Fruit fly (Drosophila melanogaster) whole organism, embryonic: ENCODE measurements around the gene Jarid2.

Source experiments
- ATbp ChIP-seq: fragments of 200-800 bp; sonication (Bioruptor generic); optimal IDR thresholded peaks from 2 replicates; lab custom pipeline; 2017; ENCODE audit warnings: missing biosample characterization, mild to moderate bottlenecking, missing genetic modification characterization, missing genetic modification reagents
- Atf3 ChIP-seq: fragments of 200-800 bp; sonication (Bioruptor generic); optimal IDR thresholded peaks from 3 replicates; lab custom pipeline; 2016; ENCODE audit warnings: missing biosample characterization, missing genetic modification characterization
- B-H2 ChIP-seq: fragments of 200-800 bp; sonication (Bioruptor generic); optimal IDR thresholded peaks from 2 replicates; lab custom pipeline; 2018; ENCODE audit warnings: missing biosample characterization, mild to moderate bottlenecking, missing genetic modification characterization
- CG11247 ChIP-seq: fragments of 200-800 bp; sonication (Bioruptor generic); IDR thresholded peaks from 2 replicates; pipeline ENCODE4 v1.3.6; 2022; ENCODE audit warnings: missing biosample characterization, missing genetic modification characterization
- CG11723 ChIP-seq: fragments of 200-800 bp; sonication (Bioruptor generic); optimal IDR thresholded peaks from 2 replicates; lab custom pipeline; 2017; ENCODE audit warnings: missing biosample characterization, mild to moderate bottlenecking, missing genetic modification characterization
- CG12155 ChIP-seq: fragments of 200-800 bp; sonication (Bioruptor generic); optimal IDR thresholded peaks from 3 replicates; lab custom pipeline; 2016; ENCODE audit warnings: missing biosample characterization, missing genetic modification characterization
- CG1233 ChIP-seq: fragments of 200-800 bp; sonication (Bioruptor generic); optimal IDR thresholded peaks from 4 replicates; lab custom pipeline; 2018; ENCODE audit warnings: missing biosample characterization, mild to moderate bottlenecking, missing genetic modification characterization
- CG12942 ChIP-seq: fragments of 200-800 bp; sonication (Bioruptor generic); optimal IDR thresholded peaks from 3 replicates; lab custom pipeline; 2016; ENCODE audit warnings: missing biosample characterization, missing genetic modification characterization
- CG13287 ChIP-seq: fragments of 200-800 bp; sonication (Bioruptor generic); IDR thresholded peaks from 2 replicates; pipeline ENCODE4 v1.3.6; 2022; ENCODE audit warnings: missing biosample characterization, missing genetic modification characterization; ENCODE audit not compliant: partially characterized antibody
- CG14667 ChIP-seq: fragments of 200-800 bp; sonication (Bioruptor generic); IDR thresholded peaks from 2 replicates; pipeline ENCODE4 v1.3.6; 2022; ENCODE audit warnings: missing biosample characterization, missing genetic modification characterization
- CG14710 ChIP-seq: fragments of 200-800 bp; sonication (Bioruptor generic); optimal IDR thresholded peaks from 3 replicates; lab custom pipeline; 2019; ENCODE audit warnings: missing biosample characterization, mild to moderate bottlenecking, missing genetic modification characterization, moderate library complexity
- CG15011 ChIP-seq: fragments of 200-800 bp; sonication (Bioruptor generic); optimal IDR thresholded peaks from 3 replicates; lab custom pipeline; 2018; ENCODE audit warnings: missing biosample characterization, mild to moderate bottlenecking, missing genetic modification characterization
- CG1602 ChIP-seq: fragments of 200-800 bp; sonication (Bioruptor generic); optimal IDR thresholded peaks from 3 replicates; lab custom pipeline; 2016; ENCODE audit warnings: missing biosample characterization, missing genetic modification characterization
- CG17829 ChIP-seq: fragments of 200-800 bp; optimal IDR thresholded peaks from 2 replicates; lab custom pipeline; 2019; ENCODE audit warnings: missing biosample characterization, mild to moderate bottlenecking, missing genetic modification characterization, moderate library complexity
- CG18262 ChIP-seq: fragments of 200-800 bp; optimal IDR thresholded peaks from 3 replicates; lab custom pipeline; 2019; ENCODE audit warnings: missing biosample characterization, mild to moderate bottlenecking, missing genetic modification characterization, moderate library complexity
- CG1832 ChIP-seq: fragments of 200-800 bp; sonication (Bioruptor generic); optimal IDR thresholded peaks from 2 replicates; lab custom pipeline; 2017; ENCODE audit warnings: missing biosample characterization, mild to moderate bottlenecking, missing genetic modification characterization, inconsistent platforms
- CG2120 ChIP-seq: fragments of 200-800 bp; sonication (Bioruptor generic); optimal IDR thresholded peaks from 3 replicates; lab custom pipeline; 2016; ENCODE audit warnings: missing biosample characterization, missing genetic modification characterization
- CG2129 ChIP-seq: fragments of 200-800 bp; sonication (Bioruptor generic); IDR thresholded peaks from 2 replicates; pipeline ENCODE4 v1.3.6; 2022; ENCODE audit warnings: missing biosample characterization, missing genetic modification characterization; ENCODE audit not compliant: partially characterized antibody
- CG30403 ChIP-seq: fragments of 200-800 bp; sonication (Bioruptor generic); optimal IDR thresholded peaks from 3 replicates; lab custom pipeline; 2016; ENCODE audit warnings: missing biosample characterization, missing genetic modification characterization
- CG30431 ChIP-seq: fragments of 200-800 bp; sonication (Bioruptor generic); optimal IDR thresholded peaks from 2 replicates; lab custom pipeline; 2017; ENCODE audit warnings: missing biosample characterization, missing genetic modification characterization
- CG3163 ChIP-seq: fragments of 200-800 bp; sonication (Bioruptor generic); optimal IDR thresholded peaks from 3 replicates; lab custom pipeline; 2016; ENCODE audit warnings: missing biosample characterization, missing genetic modification characterization
- CG4424 ChIP-seq: fragments of 200-800 bp; sonication (Bioruptor generic); optimal IDR thresholded peaks from 3 replicates; lab custom pipeline; 2016; ENCODE audit warnings: missing biosample characterization, missing genetic modification characterization
- CG6175 ChIP-seq: fragments of 200-800 bp; sonication (Bioruptor generic); IDR thresholded peaks from 3 replicates; pipeline ENCODE4 v1.3.6; 2022; ENCODE audit warnings: missing biosample characterization, missing genetic modification characterization
- CG6791 ChIP-seq: fragments of 200-800 bp; sonication (Bioruptor generic); IDR thresholded peaks from 3 replicates; pipeline ENCODE4 v1.3.6; 2022; ENCODE audit warnings: missing biosample characterization, missing genetic modification characterization; ENCODE audit not compliant: partially characterized antibody
- CG7928 ChIP-seq: fragments of 200-800 bp; sonication (Bioruptor generic); optimal IDR thresholded peaks from 2 replicates; lab custom pipeline; 2017; ENCODE audit warnings: missing biosample characterization, mild to moderate bottlenecking, missing genetic modification characterization
- CG7987 ChIP-seq: fragments of 200-800 bp; sonication (Bioruptor generic); optimal IDR thresholded peaks from 2 replicates; lab custom pipeline; 2018; ENCODE audit warnings: missing biosample characterization, mild to moderate bottlenecking, missing genetic modification characterization, moderate library complexity
- CG8924 ChIP-seq: fragments of 200-800 bp; optimal IDR thresholded peaks from 3 replicates; lab custom pipeline; 2019; ENCODE audit warnings: missing biosample characterization, mild to moderate bottlenecking, missing genetic modification characterization, moderate library complexity
- CG9727 ChIP-seq: fragments of 200-800 bp; sonication (Bioruptor generic); optimal IDR thresholded peaks from 3 replicates; lab custom pipeline; 2017; ENCODE audit warnings: missing biosample characterization, mild to moderate bottlenecking, missing genetic modification characterization
- CG9817 ChIP-seq: fragments of 200-800 bp; sonication (Bioruptor generic); optimal IDR thresholded peaks from 2 replicates; lab custom pipeline; 2018; ENCODE audit warnings: missing biosample characterization, mild to moderate bottlenecking, missing genetic modification characterization, moderate library complexity
- Fer1 ChIP-seq: fragments of 200-800 bp; sonication (Bioruptor generic); optimal IDR thresholded peaks from 2 replicates; lab custom pipeline; 2017; ENCODE audit warnings: missing biosample characterization, mild to moderate bottlenecking, missing genetic modification characterization
- HLH4C ChIP-seq: fragments of 200-800 bp; sonication (Bioruptor generic); IDR thresholded peaks from 3 replicates; pipeline ENCODE4 v1.3.6; 2022; ENCODE audit warnings: missing biosample characterization, missing genetic modification characterization; ENCODE audit not compliant: partially characterized antibody
- Mes4 ChIP-seq: fragments of 200-800 bp; sonication (Bioruptor generic); optimal IDR thresholded peaks from 2 replicates; lab custom pipeline; 2016; ENCODE audit warnings: missing biosample characterization, missing genetic modification characterization
- NK7.1 ChIP-seq: fragments of 200-800 bp; sonication (Bioruptor generic); optimal IDR thresholded peaks from 3 replicates; lab custom pipeline; 2016; ENCODE audit warnings: missing biosample characterization, missing genetic modification characterization
- Rfx ChIP-seq: fragments of 200-800 bp; sonication (Bioruptor generic); IDR thresholded peaks from 2 replicates; pipeline ENCODE4 v1.3.6; 2022; ENCODE audit warnings: missing biosample characterization, missing genetic modification characterization
- Sin3A ChIP-seq: fragments of >200 bp; optimal IDR thresholded peaks from 2 replicates; lab custom pipeline; 2018
- chif ChIP-seq, 2 experiments: fragments of 200-800 bp; sonication (Bioruptor generic); optimal IDR thresholded peaks; 3 replicates each; lab custom pipeline; 2016; ENCODE audit warnings: missing biosample characterization in 2 of 2, missing genetic modification characterization in 2 of 2
- cwo ChIP-seq: fragments of 200-800 bp; sonication (Bioruptor generic); optimal IDR thresholded peaks from 3 replicates; lab custom pipeline; 2017; ENCODE audit warnings: missing biosample characterization, missing genetic modification characterization, mild to moderate bottlenecking, moderate library complexity, missing genetic modification reagents
- eve ChIP-seq, 2 experiments: fragments of >200 bp; optimal IDR thresholded peaks; 2 replicates each; lab custom pipeline; 2017; ENCODE audit warnings: missing biosample characterization in 2 of 2, missing genetic modification characterization in 2 of 2
- ftz-f1 ChIP-seq: fragments of 200-800 bp; sonication (Bioruptor generic); optimal IDR thresholded peaks from 2 replicates; lab custom pipeline; 2016; ENCODE audit warnings: missing biosample characterization, missing genetic modification characterization
- gem ChIP-seq: fragments of 200-800 bp; sonication (Bioruptor generic); optimal IDR thresholded peaks from 2 replicates; lab custom pipeline; 2019; ENCODE audit warnings: missing biosample characterization, mild to moderate bottlenecking, missing genetic modification characterization, moderate library complexity
- grn ChIP-seq: fragments of 200-800 bp; sonication (Bioruptor generic); optimal IDR thresholded peaks from 3 replicates; lab custom pipeline; 2017; ENCODE audit warnings: missing biosample characterization, missing genetic modification characterization
- jigr1 ChIP-seq: fragments of 200-800 bp; sonication (Bioruptor generic); IDR thresholded peaks from 3 replicates; pipeline ENCODE4 v1.3.6; 2022; ENCODE audit warnings: missing biosample characterization, missing genetic modification characterization
- lbe ChIP-seq: fragments of 200-800 bp; sonication (Bioruptor generic); optimal IDR thresholded peaks from 2 replicates; lab custom pipeline; 2016; ENCODE audit warnings: missing biosample characterization, mild to moderate bottlenecking, missing genetic modification characterization
- nmo ChIP-seq: fragments of 200-800 bp; sonication (Bioruptor generic); optimal IDR thresholded peaks from 2 replicates; lab custom pipeline; 2018; ENCODE audit warnings: missing biosample characterization, mild to moderate bottlenecking, missing genetic modification characterization, moderate library complexity
- phol ChIP-seq: fragments of 200-800 bp; sonication (Bioruptor generic); optimal IDR thresholded peaks from 3 replicates; lab custom pipeline; 2018; ENCODE audit warnings: missing biosample characterization, mild to moderate bottlenecking, missing genetic modification characterization, moderate library complexity
- psq ChIP-seq: fragments of 200-800 bp; sonication (Bioruptor generic); optimal IDR thresholded peaks from 2 replicates; lab custom pipeline; 2017; ENCODE audit warnings: missing biosample characterization, missing genetic modification characterization
- sc ChIP-seq, 3 experiments: fragments of >200 bp in 2 of 3; fragments of 200-800 bp in 1 of 3; sonication (Bioruptor generic) in 1 of 3; optimal IDR thresholded peaks; 2 replicates in 2 of 3; 3 replicates in 1 of 3; lab custom pipeline; 2017; ENCODE audit warnings: mild to moderate bottlenecking in 1 of 3, missing biosample characterization in 1 of 3, missing genetic modification characterization in 1 of 3, missing genetic modification reagents in 1 of 3
- shn ChIP-seq: fragments of 200-800 bp; sonication (Bioruptor generic); optimal IDR thresholded peaks from 3 replicates; lab custom pipeline; 2016; ENCODE audit warnings: missing biosample characterization, missing genetic modification characterization
- sob ChIP-seq: fragments of 200-800 bp; sonication (Bioruptor generic); IDR thresholded peaks from 2 replicates; pipeline ENCODE4 v1.3.6; 2022; ENCODE audit warnings: missing biosample characterization, missing genetic modification characterization
- tio ChIP-seq: fragments of 200-800 bp; sonication (Bioruptor generic); optimal IDR thresholded peaks from 2 replicates; lab custom pipeline; 2017; ENCODE audit warnings: missing biosample characterization, missing genetic modification characterization, inconsistent platforms

Gene Jarid2

DNA sequence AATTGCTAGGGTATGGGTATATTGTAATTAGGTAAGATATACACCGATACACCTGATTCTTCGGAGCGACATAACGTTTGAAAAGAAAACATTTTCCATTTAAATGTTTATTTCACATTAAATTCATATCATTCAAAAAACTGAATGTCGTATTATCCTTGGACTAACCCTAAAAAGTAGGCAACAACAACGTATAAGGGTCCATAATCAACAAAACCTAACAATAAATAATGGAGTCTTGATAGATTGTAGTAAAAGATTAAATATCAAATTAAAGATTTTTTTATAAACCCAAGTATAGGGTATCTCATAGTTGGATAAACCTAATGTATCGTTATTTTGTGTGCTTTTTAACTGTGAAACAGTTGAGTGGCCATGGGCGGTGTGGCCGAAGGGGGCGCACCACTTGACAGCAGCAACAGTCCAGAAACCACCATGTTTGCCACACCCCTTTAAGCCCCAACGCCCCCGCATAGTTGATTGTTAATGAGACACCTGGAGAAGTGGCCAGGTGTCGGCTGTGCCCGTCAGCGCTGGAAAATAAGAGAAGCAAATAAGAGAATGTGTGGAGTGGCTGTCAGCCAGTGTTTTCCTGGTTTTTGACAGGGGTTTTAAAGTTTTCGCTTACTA, 8.5 kb upstream of the Jarid2 start (continued):
- TF ChIP-seq tio: peak; percentile 40
- peak; percentile 58 for TF ChIP-seq gem (tag; lab: Kevin White, UChicago)
- TF ChIP-seq HLH4C (GFP tag; lab: Robert Waterston, UW): no peak
- no peak for TF ChIP-seq CG17829 (tag; lab: Kevin White, UChicago)
- no peak for TF ChIP-seq Atf3 (GFP tag; lab: Kevin White, UChicago)
- TF ChIP-seq cwo (GFP tag; lab: Kevin White, UChicago): peak; percentile 47
- no peak for TF ChIP-seq CG11247 (GFP tag; lab: Robert Waterston, UW)
- TF ChIP-seq CG30431 (GFP tag; lab: Kevin White, UChicago): no peak
- TF ChIP-seq CG30403 (GFP tag; lab: Kevin White, UChicago): peak; percentile 36
- TF ChIP-seq NK7.1 (GFP tag; lab: Kevin White, UChicago): no peak
- no peak for TF ChIP-seq CG1233 (GFP tag; lab: Kevin White, UChicago)
- no peak for TF ChIP-seq CG7987 (GFP tag; lab: Kevin White, UChicago)
- no peak for TF ChIP-seq Rfx (GFP tag; lab: Robert Waterston, UW)
- peak in 1 of 2 experiments; percentile 9 for TF ChIP-seq chif (GFP tag; optimal IDR thresholded peaks at IDR 0.05; lab: Kevin White, UChicago)
- no peak for TF ChIP-seq CG9817
- TF ChIP-seq shn (GFP tag; lab: Kevin White, UChicago): peak; percentile 15
- TF ChIP-seq nmo (GFP tag; lab: Kevin White, UChicago): peak; percentile 38
- no peak for TF ChIP-seq jigr1 (GFP tag; lab: Robert Waterston, UW)
- no peak for TF ChIP-seq CG12942 (GFP tag; lab: Kevin White, UChicago)
- no peak for TF ChIP-seq lbe (GFP tag; lab: Kevin White, UChicago)
- TF ChIP-seq CG15011 (GFP tag; lab: Kevin White, UChicago): peak; percentile 14
- TF ChIP-seq CG2120 (GFP tag; lab: Kevin White, UChicago): peak; percentile 66
- TF ChIP-seq Fer1 (GFP tag; lab: Kevin White, UChicago): peak; percentile 44
- TF ChIP-seq ftz-f1 (GFP tag; lab: Kevin White, UChicago): no peak
- no peak for TF ChIP-seq Mes4 (GFP tag; lab: Kevin White, UChicago)
- TF ChIP-seq ATbp (GFP tag; lab: Kevin White, UChicago): peak; percentile 7
- peak; percentile 3 for TF ChIP-seq CG4424
- TF ChIP-seq CG3163 (GFP tag; lab: Kevin White, UChicago): no peak
- TF ChIP-seq CG7928 (GFP tag; lab: Kevin White, UChicago): no peak
- peak; percentile 60 for TF ChIP-seq CG18262 (tag; lab: Kevin White, UChicago)
- TF ChIP-seq CG1602 (GFP tag; lab: Kevin White, UChicago): no peak
- TF ChIP-seq sc (optimal IDR thresholded peaks at IDR 0.05; lab: Kevin White, UChicago): no peak
- no peak for TF ChIP-seq sc (GFP tag; optimal IDR thresholded peaks at IDR 0.05; lab: Kevin White, UChicago)
- TF ChIP-seq CG11723 (GFP tag; lab: Kevin White, UChicago): peak; percentile 31
- TF ChIP-seq CG14710 (tag; lab: Kevin White, UChicago): no peak
- TF ChIP-seq phol (tag; lab: Kevin White, UChicago): peak; percentile 59
- TF ChIP-seq CG1832 (GFP tag; lab: Kevin White, UChicago): no peak
- TF ChIP-seq CG13287 (GFP tag; lab: Robert Waterston, UW): no peak
- no peak for TF ChIP-seq grn
- no peak for TF ChIP-seq eve (GFP tag; optimal IDR thresholded peaks at IDR 0.05; lab: Kevin White, UChicago)
- no peak for TF ChIP-seq Sin3A (lab: Kevin White, UChicago)
- TF ChIP-seq CG6791 (GFP tag; lab: Robert Waterston, UW): no peak
- no peak; the same call in 1 of the 2 replicates for TF ChIP-seq sob
- no peak for TF ChIP-seq CG14667 (GFP tag; lab: Robert Waterston, UW)
- peak; percentile 27 for TF ChIP-seq CG8924
- no peak for TF ChIP-seq CG6175 (GFP tag; lab: Robert Waterston, UW)
- no peak for TF ChIP-seq CG12155 (GFP tag; lab: Kevin White, UChicago)
- no peak for TF ChIP-seq psq (GFP tag; lab: Kevin White, UChicago)
- TF ChIP-seq CG9727: peak; percentile 28
- TF ChIP-seq CG2129 (GFP tag; lab: Robert Waterston, UW): no peak
- no peak for TF ChIP-seq B-H2 (GFP tag; lab: Kevin White, UChicago)
